Fruit fly (Drosophila melanogaster) whole organism, embryonic: Measurements from ENCODE around the gene dgt1.

ENCODE experiments used
- Atf3 ChIP-seq: fragments of 200-800 bp; sonication (Bioruptor generic); optimal IDR thresholded peaks from 3 replicates; lab custom pipeline; 2016; ENCODE audit warnings: missing biosample characterization, missing genetic modification characterization
- Blimp-1 ChIP-seq: fragments of 200-800 bp; sonication (Bioruptor generic); optimal IDR thresholded peaks from 3 replicates; lab custom pipeline; 2018; ENCODE audit warnings: missing biosample characterization, missing genetic modification characterization, mild to moderate bottlenecking, moderate library complexity, missing genetic modification reagents
- CG10654 ChIP-seq: fragments of 200-800 bp; sonication (Bioruptor generic); optimal IDR thresholded peaks from 2 replicates; lab custom pipeline; 2016; ENCODE audit warnings: missing biosample characterization, missing genetic modification characterization
- CG12299 ChIP-seq: fragments of 200-800 bp; sonication (Bioruptor generic); optimal IDR thresholded peaks from 2 replicates; lab custom pipeline; 2018; ENCODE audit warnings: missing biosample characterization, mild to moderate bottlenecking, missing genetic modification characterization
- CG14050 ChIP-seq: fragments of 200-800 bp; sonication (Bioruptor generic); IDR thresholded peaks from 3 replicates; pipeline ENCODE4 v1.3.6; 2022; ENCODE audit warnings: missing biosample characterization, missing genetic modification characterization
- CG15514 ChIP-seq: fragments of 200-800 bp; sonication (Bioruptor generic); optimal IDR thresholded peaks from 3 replicates; lab custom pipeline; 2017; ENCODE audit warnings: missing biosample characterization, missing genetic modification characterization, mild to moderate bottlenecking, moderate library complexity, missing genetic modification reagents
- CG16779 ChIP-seq: fragments of 200-800 bp; sonication (Bioruptor generic); IDR thresholded peaks from 2 replicates; pipeline ENCODE4 v1.3.6; 2022; ENCODE audit warnings: missing biosample characterization, missing genetic modification characterization
- CG16813 ChIP-seq: fragments of 200-800 bp; sonication (Bioruptor generic); IDR thresholded peaks from 3 replicates; pipeline ENCODE4 v1.3.6; 2022; ENCODE audit warnings: missing biosample characterization, missing genetic modification characterization; ENCODE audit not compliant: partially characterized antibody
- CG16815 ChIP-seq: fragments of 200-800 bp; sonication (Bioruptor generic); optimal IDR thresholded peaks from 3 replicates; lab custom pipeline; 2017; ENCODE audit warnings: missing biosample characterization, mild to moderate bottlenecking, missing genetic modification characterization
- CG1832 ChIP-seq: fragments of 200-800 bp; sonication (Bioruptor generic); optimal IDR thresholded peaks from 2 replicates; lab custom pipeline; 2017; ENCODE audit warnings: missing biosample characterization, mild to moderate bottlenecking, missing genetic modification characterization, inconsistent platforms
- CG2129 ChIP-seq: fragments of 200-800 bp; sonication (Bioruptor generic); IDR thresholded peaks from 2 replicates; pipeline ENCODE4 v1.3.6; 2022; ENCODE audit warnings: missing biosample characterization, missing genetic modification characterization; ENCODE audit not compliant: partially characterized antibody
- CG2678 ChIP-seq: fragments of 200-800 bp; sonication (Bioruptor generic); optimal IDR thresholded peaks from 3 replicates; lab custom pipeline; 2019; ENCODE audit warnings: missing biosample characterization, mild to moderate bottlenecking, missing genetic modification characterization, moderate library complexity
- CG32532 ChIP-seq: fragments of 200-800 bp; sonication (Bioruptor generic); IDR thresholded peaks from 2 replicates; pipeline ENCODE4 v1.3.6; 2022; ENCODE audit warnings: missing biosample characterization, missing genetic modification characterization
- CG3281 ChIP-seq: fragments of 200-800 bp; sonication (Bioruptor generic); optimal IDR thresholded peaks from 3 replicates; lab custom pipeline; 2017; ENCODE audit warnings: missing biosample characterization, mild to moderate bottlenecking, missing genetic modification characterization
- CG34224 ChIP-seq: fragments of 200-800 bp; sonication (Bioruptor generic); IDR thresholded peaks from 3 replicates; pipeline ENCODE4 v1.3.6; 2022; ENCODE audit warnings: missing biosample characterization, missing genetic modification characterization; ENCODE audit not compliant: partially characterized antibody
- CG3847 ChIP-seq: fragments of 200-800 bp; sonication (Bioruptor generic); IDR thresholded peaks from 2 replicates; pipeline ENCODE4 v1.3.6; 2022; ENCODE audit warnings: missing biosample characterization, missing genetic modification characterization
- CG6272 ChIP-seq: fragments of 200-800 bp; sonication (Bioruptor generic); IDR thresholded peaks from 2 replicates; pipeline ENCODE4 v1.3.6; 2022; ENCODE audit warnings: missing biosample characterization, missing genetic modification characterization
- CG7556 ChIP-seq: fragments of 200-800 bp; sonication (Bioruptor generic); optimal IDR thresholded peaks from 2 replicates; lab custom pipeline; 2017; ENCODE audit warnings: missing biosample characterization, mild to moderate bottlenecking, missing genetic modification characterization
- CG9215 ChIP-seq: fragments of 200-800 bp; sonication (Bioruptor generic); IDR thresholded peaks from 2 replicates; pipeline ENCODE4 v1.3.6; 2022; ENCODE audit warnings: missing biosample characterization, missing genetic modification characterization
- CG9797 ChIP-seq: fragments of 200-800 bp; sonication (Bioruptor generic); optimal IDR thresholded peaks from 3 replicates; lab custom pipeline; 2018; ENCODE audit warnings: missing biosample characterization, mild to moderate bottlenecking, missing genetic modification characterization
- CHES-1-like ChIP-seq: fragments of 200-800 bp; sonication (Bioruptor generic); optimal IDR thresholded peaks from 2 replicates; lab custom pipeline; 2016; ENCODE audit warnings: missing biosample characterization, missing genetic modification characterization
- CTCF ChIP-seq: fragments of 200-800 bp; sonication (Bioruptor generic); optimal IDR thresholded peaks from 2 replicates; lab custom pipeline; 2017; ENCODE audit warnings: missing biosample characterization, mild to moderate bottlenecking, missing genetic modification characterization, moderate library complexity
- D ChIP-seq, 2 experiments: fragments of 200-800 bp in 1 of 2; fragments of >200 bp in 1 of 2; sonication (Bioruptor generic) in 1 of 2; optimal IDR thresholded peaks; 2 replicates in 1 of 2; 3 replicates in 1 of 2; lab custom pipeline; 2017; ENCODE audit warnings: mild to moderate bottlenecking in 1 of 2, missing biosample characterization in 1 of 2, missing genetic modification characterization in 1 of 2, missing genetic modification reagents in 1 of 2
- Dll ChIP-seq: fragments of 200-800 bp; sonication (Bioruptor generic); IDR thresholded peaks from 4 replicates; pipeline ENCODE4 v1.3.6; 2022; ENCODE audit warnings: missing biosample characterization, missing genetic modification characterization; ENCODE audit not compliant: partially characterized antibody
- Elba2 ChIP-seq: fragments of 200-800 bp; sonication (Bioruptor generic); optimal IDR thresholded peaks from 3 replicates; lab custom pipeline; 2016; ENCODE audit warnings: missing biosample characterization, missing genetic modification characterization
- Ets65A ChIP-seq: fragments of 200-800 bp; sonication (Bioruptor generic); peaks from one replicate; lab custom pipeline; 2016; ENCODE audit warnings: missing biosample characterization, missing genetic modification characterization
- Ets97D ChIP-seq: fragments of 200-800 bp; sonication (Bioruptor generic); optimal IDR thresholded peaks from 3 replicates; lab custom pipeline; 2016; ENCODE audit warnings: missing biosample characterization, missing genetic modification characterization
- HLHmδ ChIP-seq: fragments of 200-800 bp; sonication (Bioruptor generic); optimal IDR thresholded peaks from 2 replicates; lab custom pipeline; 2018; ENCODE audit warnings: missing biosample characterization, mild to moderate bottlenecking, missing genetic modification characterization, moderate library complexity
- Kr ChIP-seq: fragments of 200-800 bp; sonication (Bioruptor generic); optimal IDR thresholded peaks from 2 replicates; lab custom pipeline; 2017; ENCODE audit warnings: missing biosample characterization, mild to moderate bottlenecking, missing genetic modification characterization
- Sry-δ ChIP-seq: fragments of 200-800 bp; sonication (Bioruptor generic); optimal IDR thresholded peaks from 2 replicates; lab custom pipeline; 2016; ENCODE audit warnings: missing biosample characterization, missing genetic modification characterization
- Trl ChIP-seq, 3 experiments: fragments of >200 bp in 2 of 3; fragments of 200-800 bp in 1 of 3; sonication (Bioruptor generic) in 1 of 3; optimal IDR thresholded peaks; 2 replicates in 1 of 3; 3 replicates in 2 of 3; lab custom pipeline; 2016 to 2017; ENCODE audit warnings: missing biosample characterization in 1 of 3, missing genetic modification characterization in 1 of 3
- Xbp1 ChIP-seq: fragments of 200-800 bp; sonication (Bioruptor generic); optimal IDR thresholded peaks from 3 replicates; lab custom pipeline; 2016; ENCODE audit warnings: missing biosample characterization, mild to moderate bottlenecking, missing genetic modification characterization
- ase ChIP-seq: fragments of 200-800 bp; sonication (Bioruptor generic); IDR thresholded peaks from 3 replicates; pipeline ENCODE4 v1.3.6; 2022; ENCODE audit warnings: missing biosample characterization, missing genetic modification characterization
- az2 ChIP-seq: fragments of 200-800 bp; sonication (Bioruptor generic); optimal IDR thresholded peaks from 3 replicates; lab custom pipeline; 2016; ENCODE audit warnings: missing biosample characterization, missing genetic modification characterization
- bab2 ChIP-seq: fragments of 200-800 bp; sonication (Bioruptor generic); optimal IDR thresholded peaks from 2 replicates; lab custom pipeline; 2016; ENCODE audit warnings: missing biosample characterization, missing genetic modification characterization
- dati ChIP-seq: fragments of 200-800 bp; sonication (Bioruptor generic); IDR thresholded peaks from 2 replicates; pipeline ENCODE4 v1.3.6; 2022; ENCODE audit warnings: missing biosample characterization, missing genetic modification characterization
- gfzf ChIP-seq: fragments of 200-800 bp; sonication (Bioruptor generic); optimal IDR thresholded peaks from 2 replicates; lab custom pipeline; 2016; ENCODE audit warnings: missing biosample characterization, mild to moderate bottlenecking, missing genetic modification characterization, moderate library complexity
- lab ChIP-seq: fragments of 200-800 bp; sonication (Bioruptor generic); optimal IDR thresholded peaks from 3 replicates; lab custom pipeline; 2017; ENCODE audit warnings: missing biosample characterization, missing genetic modification characterization, mild to moderate bottlenecking, moderate library complexity, missing genetic modification reagents
- oc ChIP-seq: fragments of 200-800 bp; sonication (Bioruptor generic); optimal IDR thresholded peaks from 2 replicates; lab custom pipeline; 2018; ENCODE audit warnings: missing biosample characterization, mild to moderate bottlenecking, missing genetic modification characterization, moderate library complexity
- pfk ChIP-seq: fragments of 200-800 bp; sonication (Bioruptor generic); optimal IDR thresholded peaks from 2 replicates; lab custom pipeline; 2018; ENCODE audit warnings: missing biosample characterization, mild to moderate bottlenecking, missing genetic modification characterization, moderate library complexity
- pzg ChIP-seq: fragments of 200-800 bp; sonication (Bioruptor generic); optimal IDR thresholded peaks from 3 replicates; lab custom pipeline; 2018; ENCODE audit warnings: missing biosample characterization, mild to moderate bottlenecking, missing genetic modification characterization, moderate library complexity
- repo ChIP-seq: fragments of 200-800 bp; sonication (Bioruptor generic); optimal IDR thresholded peaks from 2 replicates; lab custom pipeline; 2016; ENCODE audit warnings: missing biosample characterization, missing genetic modification characterization
- shn ChIP-seq: fragments of 200-800 bp; sonication (Bioruptor generic); optimal IDR thresholded peaks from 3 replicates; lab custom pipeline; 2016; ENCODE audit warnings: missing biosample characterization, missing genetic modification characterization
- tup ChIP-seq: fragments of 200-800 bp; sonication (Bioruptor generic); optimal IDR thresholded peaks from 2 replicates; lab custom pipeline; 2016; ENCODE audit warnings: missing biosample characterization, mild to moderate bottlenecking, missing genetic modification characterization, moderate library complexity
- unc-4 ChIP-seq: fragments of 200-800 bp; sonication (Bioruptor generic); IDR thresholded peaks from 2 replicates; pipeline ENCODE4 v1.3.6; 2022; ENCODE audit warnings: missing biosample characterization, missing genetic modification characterization; ENCODE audit not compliant: partially characterized antibody
- vfl ChIP-seq: fragments of 200-800 bp; sonication (Bioruptor generic); optimal IDR thresholded peaks from 2 replicates; lab custom pipeline; 2016; ENCODE audit warnings: missing biosample characterization, missing genetic modification characterization

The dgt1 gene

dm6 chr3R:29818434-29819268, 38.6 kb downstream of the dgt1 start, which contains the start of gene neo (continued):
- TF ChIP-seq CG7556 (GFP tag; lab: Kevin White, UChicago), result no peak
- peak; percentile 97 for TF ChIP-seq Blimp-1 (GFP tag; lab: Kevin White, UChicago)
- peak in 1 of 2 experiments; percentile 52 for TF ChIP-seq Trl (optimal IDR thresholded peaks at IDR 0.05; lab: Kevin White, UChicago)
- TF ChIP-seq Trl (GFP tag; optimal IDR thresholded peaks at IDR 0.05; lab: Kevin White, UChicago), result no peak
- no peak for TF ChIP-seq vfl (GFP tag; lab: Kevin White, UChicago)
- peak; percentile 22 for TF ChIP-seq D (optimal IDR thresholded peaks at IDR 0.05; lab: Kevin White, UChicago)
- no peak for TF ChIP-seq D (GFP tag; optimal IDR thresholded peaks at IDR 0.05; lab: Kevin White, UChicago)
- no peak for TF ChIP-seq pfk (GFP tag; lab: Kevin White, UChicago)
- no peak for TF ChIP-seq repo
- peak; percentile 12 for TF ChIP-seq HLHmδ
- TF ChIP-seq CG14050, result no peak
- no peak for TF ChIP-seq tup (GFP tag; lab: Kevin White, UChicago)
- TF ChIP-seq Atf3 (GFP tag; lab: Kevin White, UChicago), result no peak
- TF ChIP-seq CG6272, result no peak
- no peak for TF ChIP-seq CG16779 (GFP tag; lab: Robert Waterston, UW)
- peak; percentile 89 for TF ChIP-seq oc
- TF ChIP-seq CTCF (GFP tag; lab: Kevin White, UChicago), result no peak
- TF ChIP-seq az2 (GFP tag; lab: Kevin White, UChicago), result no peak

dm6 chr3R:29817664-29818063, 39.6 kb downstream of the dgt1 start, which contains the start of gene CG7829:
Gene CG7829, minus strand, starts transcription at chr3R:29817764.
- no peak for TF ChIP-seq shn (GFP tag; lab: Kevin White, UChicago)
- TF ChIP-seq CG9215 (GFP tag; lab: Robert Waterston, UW), result no peak
- TF ChIP-seq CG3281, result no peak
- peak; percentile 30 for TF ChIP-seq Ets65A (GFP tag; lab: Kevin White, UChicago)
- TF ChIP-seq, all 482 proteins: peak for 1

dm6 chr3R:29816266-29816665, 41.0 kb downstream of the dgt1 start, which contains the start of gene Vps16B:
Gene Vps16B, minus strand, starts transcription at chr3R:29816451.
- TF ChIP-seq Elba2, result no peak
- TF ChIP-seq HLHmδ, result no peak
- TF ChIP-seq CG12299 (tag; lab: Kevin White, UChicago), result no peak
- no peak for TF ChIP-seq Kr (GFP tag; lab: Kevin White, UChicago)
- TF ChIP-seq CG2129 (GFP tag; lab: Robert Waterston, UW), result no peak
- TF ChIP-seq CHES-1-like, result no peak
- TF ChIP-seq Ets97D, result peak; percentile 36
- TF ChIP-seq lab (GFP tag; lab: Kevin White, UChicago), result no peak
- TF ChIP-seq pzg, result peak; percentile 45
- peak; percentile 25; the same call in 1 of the 2 replicates for TF ChIP-seq CG3847 (GFP tag; lab: Robert Waterston, UW)
- TF ChIP-seq CG34224 (GFP tag; lab: Robert Waterston, UW), result peak; percentile 41; the same call in 2 of the 3 replicates
- TF ChIP-seq Dll (GFP tag; lab: Robert Waterston, UW), result peak; percentile 51; the same call in 1 of the 4 replicates
- TF ChIP-seq CG32532 (GFP tag; lab: Robert Waterston, UW), result no peak
- TF ChIP-seq bab2 (GFP tag; lab: Kevin White, UChicago), result no peak
- TF ChIP-seq Sry-δ, result peak; percentile 15
- TF ChIP-seq CG15514 (GFP tag; lab: Kevin White, UChicago), result no peak
- peak; percentile 77 for TF ChIP-seq gfzf (GFP tag; lab: Kevin White, UChicago)
- TF ChIP-seq CG10654 (GFP tag; lab: Kevin White, UChicago), result no peak
- 0 out of 3 replicates have a peak, but pooled peaks have one; percentile 29 for TF ChIP-seq CG16813 (GFP tag; lab: Robert Waterston, UW)
- TF ChIP-seq Xbp1, result no peak
- TF ChIP-seq unc-4, result no peak
- no peak for TF ChIP-seq ase
- peak; percentile 58 for TF ChIP-seq CG9797 (GFP tag; lab: Kevin White, UChicago)
- no peak for TF ChIP-seq CG2678
- no peak for TF ChIP-seq CG1832 (GFP tag; lab: Kevin White, UChicago)
- no peak for TF ChIP-seq CG16815 (GFP tag; lab: Kevin White, UChicago)
- no peak for TF ChIP-seq dati
